Worm (Caenorhabditis elegans): Measurements from ENCODE around the gene F53C11.5.

Gene F53C11.5

DNA sequence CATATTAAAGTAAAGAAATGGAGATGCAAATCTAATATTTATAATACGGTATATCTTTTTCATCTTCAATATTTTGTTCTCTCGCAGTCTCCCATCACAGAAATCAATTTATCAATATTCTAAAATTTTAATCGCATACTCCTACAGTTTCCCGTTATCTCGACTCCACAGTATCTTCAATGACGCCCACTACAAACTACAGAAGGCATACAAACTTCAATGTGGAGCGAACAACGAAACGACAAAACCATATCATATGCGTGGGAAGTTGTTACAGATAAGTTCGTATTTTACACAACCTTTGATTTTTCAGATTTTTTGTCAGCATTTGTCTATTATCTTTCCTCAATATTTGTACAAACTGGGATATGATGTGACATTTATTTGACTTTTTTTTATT, 47.4 kb upstream of the F53C11.5 start:
- TF ChIP-seq attf-6 (GFP tag; IDR thresholded peaks at IDR 0.05) (no peak), attf-5 (GFP tag; optimal IDR thresholded peaks at IDR 0.05) (no peak), Y53F4B.3 (GFP tag; IDR thresholded peaks at IDR 0.05) (no peak), nhr-80 (tag; optimal IDR thresholded peaks at IDR 0.05) (peak; percentile 49), mxl-1 (tag; optimal IDR thresholded peaks at IDR 0.05) (no peak), tlf-1 (GFP tag; optimal IDR thresholded peaks at IDR 0.05) (no peak), B0261.1 (tag; optimal IDR thresholded peaks at IDR 0.05) (no peak), die-1 (tag; optimal IDR thresholded peaks at IDR 0.05) (no peak), mcd-1 (GFP tag; IDR thresholded peaks at IDR 0.05) (no peak)

DNA sequence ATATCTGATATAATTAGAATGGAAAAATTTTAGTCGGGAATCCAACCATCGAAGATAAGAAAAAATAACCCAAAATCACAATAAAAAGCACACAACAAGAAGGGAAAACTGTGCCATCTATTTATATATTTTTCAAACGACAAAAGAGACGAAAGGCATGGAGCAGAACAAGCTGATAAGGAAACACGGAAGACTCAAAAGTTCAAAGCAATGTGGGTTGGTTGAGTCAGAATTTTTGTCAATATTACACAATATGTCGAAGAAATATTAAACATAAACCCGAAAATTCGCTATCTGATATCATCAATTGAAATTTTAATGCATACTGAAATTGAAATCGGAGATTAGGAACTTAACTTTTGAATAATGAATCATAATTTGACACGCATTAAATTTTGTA, 42.4 kb upstream of the F53C11.5 start, which contains the start of gene F35E12.9:
Gene F35E12.9 (minus strand): TSS at position 227 of the 400 bp plus-strand sequence.
- TF ChIP-seq F22D6.2 (tag; optimal IDR thresholded peaks at IDR 0.05) (no peak), ZK185.1 (tag; optimal IDR thresholded peaks at IDR 0.05; ENCODE audit: poor library complexity, severe bottlenecking) (no peak), ceh-40 (GFP tag; IDR thresholded peaks at IDR 0.05) (no peak), atf-7 (tag; optimal IDR thresholded peaks at IDR 0.05) (no peak), gei-17 (GFP tag; optimal IDR thresholded peaks at IDR 0.05) (no peak), nhr-80 (tag; optimal IDR thresholded peaks at IDR 0.05) (peak; percentile 84), B0035.1 (tag; optimal IDR thresholded peaks at IDR 0.05) (no peak), snpc-1.3 (tag; optimal IDR thresholded peaks at IDR 0.05; ENCODE audit: insufficient read depth) (no peak)

DNA sequence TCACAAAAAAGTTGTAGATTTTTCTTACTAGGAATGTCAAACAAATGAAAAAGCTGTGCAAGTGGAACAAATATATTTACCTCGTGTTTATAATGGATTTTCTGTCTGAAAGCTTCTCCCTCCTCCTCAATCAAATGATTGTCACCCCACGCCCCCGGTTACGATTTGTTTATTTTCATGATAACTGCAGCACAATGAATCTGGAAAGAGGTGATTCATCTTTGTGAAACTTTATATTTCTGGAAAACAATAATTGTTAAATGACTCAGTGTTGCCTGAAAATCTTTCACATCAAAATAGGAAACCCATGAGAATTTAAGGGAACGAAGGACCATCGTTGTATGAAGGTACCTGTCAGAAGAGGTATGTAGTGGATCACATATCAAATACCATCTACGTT, 38.7 kb upstream of the F53C11.5 start, which contains the start of gene F35E12.10:
Gene F35E12.10 (minus strand): TSS at position 101 of the 400 bp plus-strand sequence.
- no peak for TF ChIP-seq lin-40 (tag; optimal IDR thresholded peaks at IDR 0.05)
- TF ChIP-seq F37B4.10 (GFP tag; IDR thresholded peaks at IDR 0.05): no peak
- TF ChIP-seq efl-1 (GFP tag; optimal IDR thresholded peaks at IDR 0.05): no peak
- TF ChIP-seq ekl-4 (GFP tag; IDR thresholded peaks at IDR 0.05): no peak
- TF ChIP-seq madf-10 (tag; optimal IDR thresholded peaks at IDR 0.05): no peak
- TF ChIP-seq nfya-2 (GFP tag; IDR thresholded peaks at IDR 0.05): no peak
- TF ChIP-seq aptf-3 (GFP tag; IDR thresholded peaks at IDR 0.05): no peak
- no peak for TF ChIP-seq rec-8 (tag; optimal IDR thresholded peaks at IDR 0.05)
- TF ChIP-seq Y95B8A.8 (GFP tag; IDR thresholded peaks at IDR 0.05): no peak
- no peak for TF ChIP-seq F33H1.4 (GFP tag; IDR thresholded peaks at IDR 0.05)
- no peak for TF ChIP-seq lsl-1 (GFP tag; optimal IDR thresholded peaks at IDR 0.05)
- TF ChIP-seq tlf-1 (GFP tag; optimal IDR thresholded peaks at IDR 0.05): no peak
- TF ChIP-seq snpc-3.4 (tag; optimal IDR thresholded peaks at IDR 0.05): no peak
- no peak for TF ChIP-seq egrh-3 (GFP tag; IDR thresholded peaks at IDR 0.05)

DNA sequence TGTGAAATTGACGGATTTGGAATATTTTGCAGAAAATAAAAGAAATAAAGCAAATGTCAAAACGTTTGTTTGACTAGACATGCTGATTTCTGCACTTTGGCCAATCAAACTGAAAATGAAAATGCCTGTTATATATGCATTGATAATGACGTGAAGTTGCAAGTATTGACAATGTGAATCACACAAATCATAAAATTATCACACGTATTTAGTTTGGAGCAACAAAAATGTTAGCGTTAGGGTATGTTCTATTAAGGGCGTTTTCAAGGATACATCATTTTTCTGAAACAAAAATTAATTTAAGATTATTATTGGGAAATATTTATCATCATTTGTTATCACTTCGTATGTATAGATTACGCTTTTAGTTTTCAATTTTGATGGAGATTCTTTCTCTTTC, 35.5 kb upstream of the F53C11.5 start, which contains the start of gene cld-9:
Gene cld-9 (minus strand): TSS at position 81 of the 400 bp plus-strand sequence.
- TF ChIP-seq unc-62 (GFP tag; optimal IDR thresholded peaks at IDR 0.05) (no peak), nhr-80 (tag; optimal IDR thresholded peaks at IDR 0.05) (peak; percentile 52)

DNA sequence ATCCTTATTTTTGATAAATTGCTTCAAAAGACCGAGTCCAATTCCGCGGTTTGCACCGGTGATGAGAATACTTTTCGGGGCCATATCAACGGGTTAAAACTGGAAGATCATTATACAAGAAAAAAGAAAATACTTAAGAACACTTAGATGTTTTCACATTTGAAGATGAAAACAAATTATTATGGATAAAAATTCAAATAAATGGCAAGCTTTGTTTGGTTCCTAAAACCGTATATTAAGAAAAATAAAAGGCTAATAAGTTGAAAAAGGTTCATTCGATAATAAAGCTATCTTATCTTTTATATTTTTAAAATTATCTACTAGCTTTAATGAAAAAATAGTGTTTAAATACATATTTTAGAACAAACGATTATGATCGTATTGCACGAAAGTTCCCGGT, 33.9 kb upstream of the F53C11.5 start, which contains the start of gene F20G2.1:
Gene F20G2.1 (minus strand): TSS at position 101 of the 400 bp plus-strand sequence.
- TF ChIP-seq Y79H2A.3 (GFP tag; conservative IDR thresholded peaks at IDR 0.05) (no peak), ccch-3 (GFP tag; optimal IDR thresholded peaks at IDR 0.05) (no peak), nfya-1 (tag; optimal IDR thresholded peaks at IDR 0.05; ENCODE audit: borderline replicate concordance, insufficient read depth) (no peak), egl-44 (GFP tag; IDR thresholded peaks at IDR 0.05) (no peak)

Measured in whole organism, young adult.